Worm (Caenorhabditis elegans): Measurements from ENCODE around the gene lin-39.

Gene lin-39

ce11 chrIII:7548963-7549362, 12.5 kb upstream of the lin-39 start (continued):
- peak; percentile 44 for TF ChIP-seq nhr-11 (tag; optimal IDR thresholded peaks at IDR 0.05)
- no peak for TF ChIP-seq F10B5.3 (tag; optimal IDR thresholded peaks at IDR 0.05)

ce11 chrIII:7545189-7545588, 8.8 kb upstream of the lin-39 start:
- no peak for TF ChIP-seq zip-2 (tag; optimal IDR thresholded peaks at IDR 0.05)
- TF ChIP-seq T20F7.1 (GFP tag; optimal IDR thresholded peaks at IDR 0.05) = no peak
- peak; percentile 53 for TF ChIP-seq aha-1 (tag)
- peak in 1 of 2 experiments; percentile 56 for TF ChIP-seq unc-62 (GFP tag; optimal IDR thresholded peaks at IDR 0.05 in 1 of 2)
- TF ChIP-seq unc-62 (tag; optimal IDR thresholded peaks at IDR 0.05) = no peak
- peak in 1 of 2 experiments; percentile 90 for TF ChIP-seq daf-16 (GFP tag; optimal IDR thresholded peaks at IDR 0.05)
- TF ChIP-seq daf-16 (tag; optimal IDR thresholded peaks at IDR 0.05) = no peak

ce11 chrIII:7544211-7544610, 7.8 kb upstream of the lin-39 start:
- peak in 1 of 2 experiments; percentile 10 for TF ChIP-seq lsy-2 (tag; optimal IDR thresholded peaks at IDR 0.05)
- no peak for TF ChIP-seq nhr-41 (GFP tag; IDR thresholded peaks at IDR 0.05)
- no peak for TF ChIP-seq lin-29 (GFP tag; IDR thresholded peaks at IDR 0.05)
- TF ChIP-seq mdt-29 (GFP tag; IDR thresholded peaks at IDR 0.05) = no peak
- no peak for TF ChIP-seq ZK337.2 (GFP tag; IDR thresholded peaks at IDR 0.05)
- TF ChIP-seq unc-62 (GFP tag; optimal IDR thresholded peaks at IDR 0.05 in 1 of 2) = no peak
- TF ChIP-seq unc-62 (tag; optimal IDR thresholded peaks at IDR 0.05) = no peak
- no peak for TF ChIP-seq ceh-32 (tag; optimal IDR thresholded peaks at IDR 0.05; ENCODE audit: poor library complexity)
- no peak for TF ChIP-seq nhr-102 (tag; optimal IDR thresholded peaks at IDR 0.05)
- no peak for TF ChIP-seq zip-2 (tag; optimal IDR thresholded peaks at IDR 0.05)
- peak in 1 of 2 experiments; percentile 72 for TF ChIP-seq daf-16 (GFP tag; optimal IDR thresholded peaks at IDR 0.05)
- no peak for TF ChIP-seq daf-16 (tag; optimal IDR thresholded peaks at IDR 0.05)
- no peak for TF ChIP-seq nhr-6 (tag; optimal IDR thresholded peaks at IDR 0.05)
- TF ChIP-seq nhr-11 (tag; optimal IDR thresholded peaks at IDR 0.05) = peak; percentile 23
- TF ChIP-seq dmd-9 (GFP tag; IDR thresholded peaks at IDR 0.05) = no peak

- TF ChIP-seq hif-1 (tag; optimal IDR thresholded peaks at IDR 0.05) (no peak), saeg-2 (GFP tag; IDR thresholded peaks at IDR 0.05) (no peak), spr-1 (tag; optimal IDR thresholded peaks at IDR 0.05) (no peak), daf-8 (GFP tag; IDR thresholded peaks at IDR 0.05) (no peak), nhr-77 (tag; optimal IDR thresholded peaks at IDR 0.05) (no peak), ceh-44 (GFP tag; IDR thresholded peaks at IDR 0.05) (no peak), hlh-11 (tag; optimal IDR thresholded peaks at IDR 0.05) (no peak), F44E2.7 (GFP tag; IDR thresholded peaks at IDR 0.05) (no peak), tra-1 (GFP tag; IDR thresholded peaks at IDR 0.05) (no peak), ZK337.2 (GFP tag; IDR thresholded peaks at IDR 0.05) (no peak), set-16 (GFP tag; IDR thresholded peaks at IDR 0.05) (no peak), dve-1 (tag; optimal IDR thresholded peaks at IDR 0.05; ENCODE audit: insufficient read depth) (no peak), hmg-1.1 (GFP tag; IDR thresholded peaks at IDR 0.05) (no peak), F10B5.3 (tag; optimal IDR thresholded peaks at IDR 0.05) (no peak), Y48G9A.11 (GFP tag; IDR thresholded peaks at IDR 0.05) (no peak)
Measured at ce11 chrIII:7542037-7542436, 5.6 kb upstream of the lin-39 start.

ce11 chrIII:7535347-7535746, 1.1 kb downstream of the lin-39 start:
- TF ChIP-seq duxl-1 (tag; optimal IDR thresholded peaks at IDR 0.05; ENCODE audit: poor library complexity) = no peak
- no peak for TF ChIP-seq T20F7.1 (GFP tag; optimal IDR thresholded peaks at IDR 0.05)
- no peak for TF ChIP-seq dpl-1 (GFP tag; optimal IDR thresholded peaks at IDR 0.05)

All from whole organism, L4 larva.